Fruit fly (Drosophila melanogaster) whole organism, embryonic: Measurements from ENCODE around the gene fmt.

Source experiments
- Antp ChIP-seq: fragments of 200-800 bp; sonication (Bioruptor generic); optimal IDR thresholded peaks from 3 replicates; lab custom pipeline; 2016; ENCODE audit warnings: missing biosample characterization, missing genetic modification characterization
- Atf-2 ChIP-seq: fragments of 200-800 bp; sonication (Bioruptor generic); optimal IDR thresholded peaks from 2 replicates; lab custom pipeline; 2016; ENCODE audit warnings: missing biosample characterization, missing genetic modification characterization
- BEAF-32 ChIP-seq: fragments of 200-800 bp; sonication (Bioruptor generic); optimal IDR thresholded peaks from 3 replicates; lab custom pipeline; 2017; ENCODE audit warnings: missing biosample characterization, missing genetic modification characterization, mild to moderate bottlenecking, moderate library complexity, missing genetic modification reagents
- CG11456 ChIP-seq: fragments of 200-800 bp; sonication (Bioruptor generic); IDR thresholded peaks from 3 replicates; pipeline ENCODE4 v1.3.6; 2022; ENCODE audit warnings: missing biosample characterization, missing genetic modification characterization
- CG11695 ChIP-seq: fragments of 200-800 bp; sonication (Bioruptor generic); IDR thresholded peaks from 3 replicates; pipeline ENCODE4 v1.3.6; 2022; ENCODE audit warnings: missing biosample characterization, missing genetic modification characterization
- CG13123 ChIP-seq: fragments of 200-800 bp; sonication (Bioruptor generic); optimal IDR thresholded peaks from 2 replicates; lab custom pipeline; 2016; ENCODE audit warnings: missing biosample characterization, missing genetic modification characterization
- CG13424 ChIP-seq: fragments of 200-800 bp; sonication (Bioruptor generic); optimal IDR thresholded peaks from 2 replicates; lab custom pipeline; 2019; ENCODE audit warnings: missing biosample characterization, mild to moderate bottlenecking, missing genetic modification characterization, moderate library complexity
- CG13624 ChIP-seq: fragments of 200-800 bp; sonication (Bioruptor generic); optimal IDR thresholded peaks from 2 replicates; lab custom pipeline; 2016; ENCODE audit warnings: missing biosample characterization, missing genetic modification characterization
- CG13775 ChIP-seq: fragments of 200-800 bp; sonication (Bioruptor generic); optimal IDR thresholded peaks from 3 replicates; lab custom pipeline; 2017; ENCODE audit warnings: missing biosample characterization, mild to moderate bottlenecking, missing genetic modification characterization
- CG14860 ChIP-seq: fragments of 200-800 bp; sonication (Bioruptor generic); IDR thresholded peaks from 3 replicates; pipeline ENCODE4 v1.3.6; 2022; ENCODE audit warnings: missing biosample characterization, missing genetic modification characterization; ENCODE audit not compliant: partially characterized antibody
- CG17359 ChIP-seq: fragments of 200-800 bp; sonication (Bioruptor generic); optimal IDR thresholded peaks from 3 replicates; lab custom pipeline; 2018; ENCODE audit warnings: missing biosample characterization, mild to moderate bottlenecking, missing genetic modification characterization, moderate library complexity
- CG1832 ChIP-seq: fragments of 200-800 bp; sonication (Bioruptor generic); optimal IDR thresholded peaks from 2 replicates; lab custom pipeline; 2017; ENCODE audit warnings: missing biosample characterization, mild to moderate bottlenecking, missing genetic modification characterization, inconsistent platforms
- CG3281 ChIP-seq: fragments of 200-800 bp; sonication (Bioruptor generic); optimal IDR thresholded peaks from 3 replicates; lab custom pipeline; 2017; ENCODE audit warnings: missing biosample characterization, mild to moderate bottlenecking, missing genetic modification characterization
- CG4328 ChIP-seq: fragments of 200-800 bp; sonication (Bioruptor generic); optimal IDR thresholded peaks from 3 replicates; lab custom pipeline; 2017; ENCODE audit warnings: missing biosample characterization, missing genetic modification reagents, missing genetic modification characterization
- CG6654 ChIP-seq: fragments of 200-800 bp; sonication (Bioruptor generic); optimal IDR thresholded peaks from 2 replicates; lab custom pipeline; 2017; ENCODE audit warnings: missing biosample characterization, mild to moderate bottlenecking, missing genetic modification characterization
- CG7556 ChIP-seq: fragments of 200-800 bp; sonication (Bioruptor generic); optimal IDR thresholded peaks from 2 replicates; lab custom pipeline; 2017; ENCODE audit warnings: missing biosample characterization, mild to moderate bottlenecking, missing genetic modification characterization
- CG7987 ChIP-seq: fragments of 200-800 bp; sonication (Bioruptor generic); optimal IDR thresholded peaks from 2 replicates; lab custom pipeline; 2018; ENCODE audit warnings: missing biosample characterization, mild to moderate bottlenecking, missing genetic modification characterization, moderate library complexity
- CG8089 ChIP-seq: fragments of 200-800 bp; sonication (Bioruptor generic); optimal IDR thresholded peaks from 3 replicates; lab custom pipeline; 2016; ENCODE audit warnings: missing biosample characterization, missing genetic modification characterization
- CTCF ChIP-seq: fragments of 200-800 bp; sonication (Bioruptor generic); optimal IDR thresholded peaks from 2 replicates; lab custom pipeline; 2017; ENCODE audit warnings: missing biosample characterization, mild to moderate bottlenecking, missing genetic modification characterization, moderate library complexity
- Camta ChIP-seq: fragments of 200-800 bp; sonication (Bioruptor generic); optimal IDR thresholded peaks from 2 replicates; lab custom pipeline; 2016; ENCODE audit warnings: missing biosample characterization, missing genetic modification characterization
- Dp ChIP-seq: fragments of 200-800 bp; sonication (Bioruptor generic); optimal IDR thresholded peaks from 2 replicates; lab custom pipeline; 2018; ENCODE audit warnings: missing biosample characterization, mild to moderate bottlenecking, missing genetic modification characterization, moderate library complexity
- Drgx ChIP-seq: fragments of 200-800 bp; sonication (Bioruptor generic); IDR thresholded peaks from 2 replicates; pipeline ENCODE4 v1.3.6; 2022; ENCODE audit warnings: missing biosample characterization, missing genetic modification characterization
- Eip74EF ChIP-seq, 2 experiments: fragments of 200-800 bp in 1 of 2; fragments of >200 bp in 1 of 2; sonication (Bioruptor generic) in 1 of 2; optimal IDR thresholded peaks; 2 replicates each; lab custom pipeline; 2017 to 2019; ENCODE audit warnings: missing biosample characterization in 2 of 2, missing genetic modification characterization in 2 of 2, mild to moderate bottlenecking in 1 of 2, moderate library complexity in 1 of 2
- Ets97D ChIP-seq: fragments of 200-800 bp; sonication (Bioruptor generic); optimal IDR thresholded peaks from 3 replicates; lab custom pipeline; 2016; ENCODE audit warnings: missing biosample characterization, missing genetic modification characterization
- Gsc ChIP-seq: fragments of 200-800 bp; sonication (Bioruptor generic); IDR thresholded peaks from 2 replicates; pipeline ENCODE4 v1.3.6; 2022; ENCODE audit warnings: missing biosample characterization, missing genetic modification characterization
- HLHmδ ChIP-seq: fragments of 200-800 bp; sonication (Bioruptor generic); optimal IDR thresholded peaks from 2 replicates; lab custom pipeline; 2018; ENCODE audit warnings: missing biosample characterization, mild to moderate bottlenecking, missing genetic modification characterization, moderate library complexity
- Lpt ChIP-seq: fragments of >200 bp; optimal IDR thresholded peaks from 2 replicates; lab custom pipeline; 2018; ENCODE audit warnings: missing biosample characterization, missing genetic modification characterization
- MTF-1 ChIP-seq: fragments of 200-800 bp; sonication (Bioruptor generic); optimal IDR thresholded peaks from 2 replicates; lab custom pipeline; 2018; ENCODE audit warnings: missing biosample characterization, mild to moderate bottlenecking, missing genetic modification characterization, borderline replicate concordance
- Poxn ChIP-seq: fragments of 200-800 bp; sonication (Bioruptor generic); IDR thresholded peaks from 2 replicates; pipeline ENCODE4 v1.3.6; 2022; ENCODE audit warnings: missing biosample characterization, missing genetic modification characterization
- Spps ChIP-seq: fragments of 200-800 bp; sonication (Bioruptor generic); optimal IDR thresholded peaks from 2 replicates; lab custom pipeline; 2018; ENCODE audit warnings: missing biosample characterization, mild to moderate bottlenecking, missing genetic modification characterization
- Sry-δ ChIP-seq: fragments of 200-800 bp; sonication (Bioruptor generic); optimal IDR thresholded peaks from 2 replicates; lab custom pipeline; 2016; ENCODE audit warnings: missing biosample characterization, missing genetic modification characterization
- TFAM ChIP-seq: fragments of 200-800 bp; sonication (Bioruptor generic); optimal IDR thresholded peaks from 2 replicates; lab custom pipeline; 2017; ENCODE audit warnings: missing biosample characterization, missing genetic modification characterization, inconsistent platforms
- ap ChIP-seq: fragments of 200-800 bp; sonication (Bioruptor generic); IDR thresholded peaks from 2 replicates; pipeline ENCODE4 v1.3.6; 2022; ENCODE audit warnings: missing biosample characterization, missing genetic modification characterization
- btn ChIP-seq: fragments of 200-800 bp; sonication (Bioruptor generic); optimal IDR thresholded peaks from 2 replicates; lab custom pipeline; 2016; ENCODE audit warnings: missing biosample characterization, missing genetic modification characterization
- da ChIP-seq: fragments of 200-800 bp; sonication (Bioruptor generic); optimal IDR thresholded peaks from 2 replicates; lab custom pipeline; 2016; ENCODE audit warnings: missing biosample characterization, missing genetic modification characterization
- dmrt11E ChIP-seq: fragments of 200-800 bp; sonication (Bioruptor generic); optimal IDR thresholded peaks from 3 replicates; lab custom pipeline; 2018; ENCODE audit warnings: missing biosample characterization, mild to moderate bottlenecking, missing genetic modification characterization, moderate library complexity
- dysf ChIP-seq: fragments of 200-800 bp; sonication (Bioruptor generic); IDR thresholded peaks from 3 replicates; pipeline ENCODE4 v1.3.6; 2022; ENCODE audit warnings: missing biosample characterization, missing genetic modification characterization
- eve ChIP-seq, 2 experiments: fragments of >200 bp; optimal IDR thresholded peaks; 2 replicates each; lab custom pipeline; 2017; ENCODE audit warnings: missing biosample characterization in 2 of 2, missing genetic modification characterization in 2 of 2
- gcm2 ChIP-seq: fragments of 200-800 bp; sonication (Bioruptor generic); optimal IDR thresholded peaks from 2 replicates; lab custom pipeline; 2016; ENCODE audit warnings: missing biosample characterization, missing genetic modification characterization
- gt ChIP-seq: fragments of 200-800 bp; sonication (Bioruptor generic); IDR thresholded peaks from 2 replicates; pipeline ENCODE4 v1.3.6; 2022; ENCODE audit warnings: missing biosample characterization, missing genetic modification characterization
- h ChIP-seq: fragments of >200 bp; optimal IDR thresholded peaks from 2 replicates; lab custom pipeline; 2017
- hth ChIP-seq: fragments of >200 bp; optimal IDR thresholded peaks from 2 replicates; lab custom pipeline; 2017; ENCODE audit warnings: inconsistent platforms
- insv ChIP-seq, 2 experiments: fragments of 200-800 bp; sonication (Bioruptor generic); optimal IDR thresholded peaks; 3 replicates each; lab custom pipeline; 2016 to 2018; ENCODE audit warnings: missing biosample characterization in 2 of 2, missing genetic modification characterization in 2 of 2
- lmd ChIP-seq: fragments of 200-800 bp; sonication (Bioruptor generic); IDR thresholded peaks from 2 replicates; pipeline ENCODE4 v1.3.6; 2022; ENCODE audit warnings: missing biosample characterization, missing genetic modification characterization
- phol ChIP-seq: fragments of 200-800 bp; sonication (Bioruptor generic); optimal IDR thresholded peaks from 3 replicates; lab custom pipeline; 2018; ENCODE audit warnings: missing biosample characterization, mild to moderate bottlenecking, missing genetic modification characterization, moderate library complexity
- sima ChIP-seq: fragments of 200-800 bp; sonication (Bioruptor generic); optimal IDR thresholded peaks from 2 replicates; lab custom pipeline; 2016; ENCODE audit warnings: missing biosample characterization, missing genetic modification characterization
- sisA ChIP-seq: fragments of 200-800 bp; sonication (Bioruptor generic); IDR thresholded peaks from 2 replicates; pipeline ENCODE4 v1.3.6; 2022; ENCODE audit warnings: missing biosample characterization, missing genetic modification characterization
- slbo ChIP-seq: fragments of 200-800 bp; sonication (Bioruptor generic); IDR thresholded peaks from 2 replicates; pipeline ENCODE4 v1.3.6; 2022; ENCODE audit warnings: missing biosample characterization, missing genetic modification characterization
- sug ChIP-seq: fragments of 200-800 bp; optimal IDR thresholded peaks from 2 replicates; lab custom pipeline; 2019; ENCODE audit warnings: missing biosample characterization, mild to moderate bottlenecking, missing genetic modification characterization, moderate library complexity
- tgo ChIP-seq: fragments of 200-800 bp; sonication (Bioruptor generic); IDR thresholded peaks from 3 replicates; pipeline ENCODE4 v1.3.6; 2022; ENCODE audit warnings: missing biosample characterization, missing genetic modification characterization
- twi ChIP-seq: fragments of 200-800 bp; optimal IDR thresholded peaks from 2 replicates; lab custom pipeline; 2019; ENCODE audit warnings: missing biosample characterization, mild to moderate bottlenecking, missing genetic modification characterization, moderate library complexity
- z ChIP-seq: fragments of 200-800 bp; sonication (Bioruptor generic); IDR thresholded peaks from 3 replicates; pipeline ENCODE4 v1.3.6; 2022; ENCODE audit warnings: missing biosample characterization, missing genetic modification characterization
- zf30C ChIP-seq: fragments of 200-800 bp; sonication (Bioruptor generic); optimal IDR thresholded peaks from 3 replicates; lab custom pipeline; 2018; ENCODE audit warnings: missing biosample characterization, mild to moderate bottlenecking, missing genetic modification characterization

Gene fmt

dm6 chr3L:6217212-6217611 lies 43.5 kb upstream of the fmt start (continued):
- TF ChIP-seq BEAF-32 (GFP tag; lab: Kevin White, UChicago) = no peak
- no peak for TF ChIP-seq Sry-δ (GFP tag; lab: Kevin White, UChicago)
- TF ChIP-seq CG3281 = peak; percentile 11
- no peak for TF ChIP-seq CG4328 (GFP tag; lab: Kevin White, UChicago)
- peak; percentile 86 for TF ChIP-seq phol
- TF ChIP-seq CG7987 (GFP tag; lab: Kevin White, UChicago) = no peak
- peak; percentile 52 for TF ChIP-seq zf30C (GFP tag; lab: Kevin White, UChicago)
- TF ChIP-seq da (GFP tag; lab: Kevin White, UChicago) = no peak
- no peak for TF ChIP-seq hth (lab: Kevin White, UChicago)
- no peak for TF ChIP-seq Gsc
- no peak for TF ChIP-seq sima (GFP tag; lab: Kevin White, UChicago)
- TF ChIP-seq sisA (GFP tag; lab: Robert Waterston, UW) = peak; percentile 53; the same call in 1 of the 2 replicates
- TF ChIP-seq CG1832 (GFP tag; lab: Kevin White, UChicago) = no peak
- TF ChIP-seq slbo (GFP tag; lab: Robert Waterston, UW) = peak; percentile 41; the same call in 1 of the 2 replicates
- no peak for TF ChIP-seq CG14860 (GFP tag; lab: Robert Waterston, UW)
- peak; percentile 58 for TF ChIP-seq CG13775 (GFP tag; lab: Kevin White, UChicago)
- peak; percentile 71 for TF ChIP-seq CG13424 (tag; lab: Kevin White, UChicago)
- peak in 1 of 2 experiments; percentile 50 for TF ChIP-seq Eip74EF (GFP tag; optimal IDR thresholded peaks at IDR 0.05; lab: Kevin White, UChicago)
- no peak for TF ChIP-seq z
- TF ChIP-seq dmrt11E = peak; percentile 93
- no peak for TF ChIP-seq h (lab: Kevin White, UChicago)
- TF ChIP-seq CG11695 (GFP tag; lab: Robert Waterston, UW) = peak; percentile 70
- no peak for TF ChIP-seq insv (GFP tag; optimal IDR thresholded peaks at IDR 0.05; lab: Kevin White, UChicago)
- TF ChIP-seq tgo (GFP tag; lab: Robert Waterston, UW) = peak; percentile 66; the same call in 2 of the 3 replicates
- TF ChIP-seq Poxn (GFP tag; lab: Robert Waterston, UW) = no peak
- peak; percentile 87 for TF ChIP-seq Spps (tag; lab: Kevin White, UChicago)
- no peak for TF ChIP-seq CG8089 (GFP tag; lab: Kevin White, UChicago)
- TF ChIP-seq sug (tag; lab: Kevin White, UChicago) = no peak
- peak; percentile 9 for TF ChIP-seq MTF-1
- peak; percentile 67 for TF ChIP-seq Atf-2 (GFP tag; lab: Kevin White, UChicago)
- 0 out of 2 replicates have a peak, but pooled peaks have one; percentile 26 for TF ChIP-seq ap (GFP tag; lab: Robert Waterston, UW)
- no peak for TF ChIP-seq Lpt (GFP tag; lab: Kevin White, UChicago)
- TF ChIP-seq CG13624 = no peak
- peak; percentile 2 for TF ChIP-seq btn (GFP tag; lab: Kevin White, UChicago)
- no peak; the same call in 1 of the 2 replicates for TF ChIP-seq Drgx (GFP tag; lab: Robert Waterston, UW)
- peak; percentile 65 for TF ChIP-seq CG7556 (GFP tag; lab: Kevin White, UChicago)
- peak; percentile 80 for TF ChIP-seq CG17359 (tag; lab: Kevin White, UChicago)
- TF ChIP-seq Ets97D (GFP tag; lab: Kevin White, UChicago) = no peak
- peak; percentile 15; the same call in 1 of the 2 replicates for TF ChIP-seq lmd
- no peak for TF ChIP-seq eve (GFP tag; optimal IDR thresholded peaks at IDR 0.05; lab: Kevin White, UChicago)
- peak; percentile 44 for TF ChIP-seq Camta
- TF ChIP-seq dysf (GFP tag; lab: Robert Waterston, UW) = peak; percentile 48; the same call in 1 of the 3 replicates
- peak; percentile 55 for TF ChIP-seq CG13123 (GFP tag; lab: Kevin White, UChicago)
- TF ChIP-seq CG6654 (GFP tag; lab: Kevin White, UChicago) = no peak
- no peak for TF ChIP-seq gcm2 (GFP tag; lab: Kevin White, UChicago)
- TF ChIP-seq Dp (GFP tag; lab: Kevin White, UChicago) = no peak
- TF ChIP-seq CTCF (GFP tag; lab: Kevin White, UChicago) = no peak
- peak; percentile 97 for TF ChIP-seq twi (tag; lab: Kevin White, UChicago)
- no peak for TF ChIP-seq gt (GFP tag; lab: Robert Waterston, UW)
- peak; percentile 13 for TF ChIP-seq Antp
- no peak for TF ChIP-seq TFAM
- no peak for TF ChIP-seq CG11456 (GFP tag; lab: Robert Waterston, UW)
- no peak for TF ChIP-seq HLHmδ
